Worm (Caenorhabditis elegans) whole organism, young adult: ENCODE measurements around the gene hpo-12.

Source experiments
- B0261.1 ChIP-seq: sonication (generic microtip); optimal IDR thresholded peaks from 2 replicates; lab custom pipeline; 2016; ENCODE audit warnings: mild to moderate bottlenecking, missing genetic modification characterization, moderate library complexity, missing compliant biosample characterization
- cebp-2 ChIP-seq: fragments of 200-800 bp; sonication (Bioruptor generic); IDR thresholded peaks from 2 replicates; pipeline ENCODE4 v1.3.6; 2022; ENCODE audit warnings: missing genetic modification characterization, missing compliant biosample characterization
- dpff-1 ChIP-seq: sonication (generic microtip); optimal IDR thresholded peaks from 2 replicates; lab custom pipeline; 2017; ENCODE audit warnings: mild to moderate bottlenecking, missing genetic modification characterization, missing compliant biosample characterization
- ekl-4 ChIP-seq: fragments of 200-800 bp; sonication (Bioruptor generic); IDR thresholded peaks from 2 replicates; pipeline ENCODE4 v1.3.6; 2022; ENCODE audit warnings: missing genetic modification reagents, missing genetic modification characterization, missing compliant biosample characterization
- let-607 ChIP-seq, 2 experiments: fragments of 200-800 bp in 1 of 2; sonication (Bioruptor generic) in 1 of 2; sonication (generic microtip) in 1 of 2; optimal IDR thresholded peaks; 2 replicates each; lab custom pipeline; 2016 to 2018; ENCODE audit warnings: mild to moderate bottlenecking in 2 of 2, missing compliant biosample characterization in 2 of 2, missing genetic modification characterization in 2 of 2, moderate library complexity in 2 of 2, missing genotype in 1 of 2
- nfya-1 ChIP-seq: sonication (generic microtip); optimal IDR thresholded peaks from 2 replicates; lab custom pipeline; 2017; ENCODE audit warnings: antibody characterized with exemption, missing compliant biosample characterization, missing genetic modification characterization, borderline replicate concordance; ENCODE audit not compliant: insufficient read depth
- pbrm-1 ChIP-seq: fragments of 200-800 bp; sonication (Bioruptor generic); IDR thresholded peaks from 2 replicates; pipeline ENCODE4 v1.3.6; 2022; ENCODE audit warnings: missing genetic modification reagents, missing genetic modification characterization, missing compliant biosample characterization
- rec-8 ChIP-seq, 2 experiments: sonication (generic microtip); optimal IDR thresholded peaks; 2 replicates each; lab custom pipeline; 2016; ENCODE audit warnings: mild to moderate bottlenecking in 2 of 2, missing genetic modification characterization in 2 of 2, missing genetic modification reagents in 2 of 2, missing genotype in 2 of 2, missing biosample characterization in 1 of 2, missing compliant biosample characterization in 1 of 2, moderate library complexity in 1 of 2
- ztf-26 ChIP-seq: sonication (generic microtip); optimal IDR thresholded peaks from 2 replicates; lab custom pipeline; 2017; ENCODE audit warnings: missing genetic modification characterization, missing compliant biosample characterization
- ztf-6 ChIP-seq: fragments of 200-800 bp; sonication (Bioruptor generic); IDR thresholded peaks from 2 replicates; pipeline ENCODE4 v1.3.6; 2022; ENCODE audit warnings: missing genetic modification reagents, missing genetic modification characterization, missing compliant biosample characterization

DNA sequence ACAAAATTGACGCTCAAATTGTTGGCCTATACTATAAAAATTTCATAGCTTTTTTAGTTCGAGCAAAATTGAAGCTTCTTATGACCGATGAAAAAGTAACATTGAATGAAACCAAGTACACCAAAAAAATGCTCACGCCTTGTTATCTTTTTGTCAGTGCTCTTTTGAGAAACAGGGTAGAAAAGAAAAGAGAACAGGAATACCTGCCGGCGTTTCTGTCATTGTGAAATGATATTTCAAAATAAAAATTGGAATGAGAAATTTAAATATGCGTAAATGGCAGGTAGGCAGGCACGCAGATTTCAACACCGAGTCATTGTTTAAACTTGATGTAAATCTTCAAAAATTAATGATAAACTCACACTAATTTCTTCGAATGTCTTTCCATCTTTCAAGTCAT, 21.8 kb downstream of the hpo-12 start:
- TF ChIP-seq nfya-1 (tag; lab: Kevin White, UChicago) = no peak
- TF ChIP-seq cebp-2 (GFP tag; lab: Robert Waterston, UW) = no peak
- TF ChIP-seq pbrm-1 (GFP tag; lab: Robert Waterston, UW) = no peak
- TF ChIP-seq ekl-4 (GFP tag; lab: Robert Waterston, UW) = no peak
- TF ChIP-seq ztf-6 = no peak
- TF ChIP-seq B0261.1 (tag; lab: Kevin White, UChicago) = no peak
- no peak for TF ChIP-seq let-607 (tag; optimal IDR thresholded peaks at IDR 0.05; lab: Kevin White, UChicago)
- TF ChIP-seq rec-8 (tag; optimal IDR thresholded peaks at IDR 0.05; lab: Kevin White, UChicago) = no peak
- TF ChIP-seq dpff-1 = no peak
- no peak for TF ChIP-seq ztf-26
